Worm (Caenorhabditis elegans): ENCODE measurements around the gene dhhc-14.

The dhhc-14 gene

ce11 chrX:8570997-8571517 lies 19.0 kb downstream of the dhhc-14 start, which contains the start of gene jmjd-3.1:
Gene jmjd-3.1, plus strand, starts transcription at chrX:8571047.
- TF ChIP-seq ZK337.2 (GFP tag; IDR thresholded peaks at IDR 0.05) (no peak), unc-62 (GFP tag; optimal IDR thresholded peaks at IDR 0.05 in 1 of 2) (peak in 1 of 2 experiments; percentile 69), unc-62 (tag; optimal IDR thresholded peaks at IDR 0.05) (no peak), lin-39 (tag; optimal IDR thresholded peaks at IDR 0.05) (no peak)

- TF ChIP-seq aha-1 (tag) (peak; percentile 22), T20F7.1 (GFP tag; optimal IDR thresholded peaks at IDR 0.05) (no peak)
Measured at ce11 chrX:8580217-8580616, 28.1 kb downstream of the dhhc-14 start, which contains the start of gene F18E9.4. Gene F18E9.4, plus strand, starts transcription at chrX:8580517.

ce11 chrX:8581447-8581846 lies 29.4 kb downstream of the dhhc-14 start, which contains the start of gene F18E9.8:
Gene F18E9.8, minus strand, starts transcription at chrX:8581547.
- no peak for TF ChIP-seq lin-15B (tag; optimal IDR thresholded peaks at IDR 0.05)
- no peak for TF ChIP-seq ceh-44 (GFP tag; IDR thresholded peaks at IDR 0.05)
- TF ChIP-seq ceh-20 (GFP tag; IDR thresholded peaks at IDR 0.05), result no peak
- no peak for TF ChIP-seq ztf-7 (tag; optimal IDR thresholded peaks at IDR 0.05)
- no peak for TF ChIP-seq zfp-2 (tag; optimal IDR thresholded peaks at IDR 0.05)
- TF ChIP-seq ceh-62 (tag; optimal IDR thresholded peaks at IDR 0.05), result no peak
- no peak for TF ChIP-seq nhr-77 (tag; optimal IDR thresholded peaks at IDR 0.05)

ce11 chrX:8582767-8583360 lies 30.8 kb downstream of the dhhc-14 start:
- TF ChIP-seq nhr-28 (tag; optimal IDR thresholded peaks at IDR 0.05) (peak; percentile 9), nhr-11 (tag; optimal IDR thresholded peaks at IDR 0.05) (peak; percentile 36), zip-11 (GFP tag; IDR thresholded peaks at IDR 0.05) (no peak)

ce11 chrX:8584825-8585384 lies 32.8 kb downstream of the dhhc-14 start:
- TF ChIP-seq madf-9 (GFP tag; conservative IDR thresholded peaks at IDR 0.05), result no peak
- TF ChIP-seq rbr-2 (tag; optimal IDR thresholded peaks at IDR 0.05), result no peak
- no peak for TF ChIP-seq duxl-1 (tag; optimal IDR thresholded peaks at IDR 0.05; ENCODE audit: poor library complexity)
- TF ChIP-seq mdl-1 (tag; optimal IDR thresholded peaks at IDR 0.05), result no peak
- TF ChIP-seq madf-5 (GFP tag; IDR thresholded peaks at IDR 0.05), result no peak
- no peak for TF ChIP-seq mep-1 (tag; optimal IDR thresholded peaks at IDR 0.05)
- TF ChIP-seq vab-7 (GFP tag; IDR thresholded peaks at IDR 0.05), result no peak
- no peak for TF ChIP-seq aly-2 (tag; optimal IDR thresholded peaks at IDR 0.05)
- no peak for TF ChIP-seq snpc-4 (tag; optimal IDR thresholded peaks at IDR 0.05)
- no peak for TF ChIP-seq T26A8.4 (GFP tag; IDR thresholded peaks at IDR 0.05)
- TF ChIP-seq dmd-9 (GFP tag; IDR thresholded peaks at IDR 0.05), result no peak

ce11 chrX:8585837-8586236 lies 33.8 kb downstream of the dhhc-14 start, which contains the start of gene F18E9.3:
Gene F18E9.3, plus strand, starts transcription at chrX:8586147.
- TF ChIP-seq gei-8 (GFP tag; optimal IDR thresholded peaks at IDR 0.05) (no peak), aha-1 (tag) (peak; percentile 96), hlh-30 (tag; optimal IDR thresholded peaks at IDR 0.05; ENCODE audit: insufficient read depth) (peak; percentile 15), php-3 (GFP tag; IDR thresholded peaks at IDR 0.05) (no peak)

ce11 chrX:8592881-8593280 lies 40.8 kb downstream of the dhhc-14 start, which contains the start of gene nlp-7:
Gene nlp-7, plus strand, starts transcription at chrX:8593181.
- TF ChIP-seq ZK546.5 (tag; optimal IDR thresholded peaks at IDR 0.05), result no peak
- TF ChIP-seq nhr-11 (tag; optimal IDR thresholded peaks at IDR 0.05), result no peak
- no peak for TF ChIP-seq mdl-1 (tag; optimal IDR thresholded peaks at IDR 0.05)
- no peak for TF ChIP-seq nhr-42 (GFP tag; IDR thresholded peaks at IDR 0.05)
- no peak for TF ChIP-seq ceh-20 (GFP tag; IDR thresholded peaks at IDR 0.05)
- TF ChIP-seq spr-1 (tag; optimal IDR thresholded peaks at IDR 0.05), result no peak
- TF ChIP-seq ceh-44 (GFP tag; IDR thresholded peaks at IDR 0.05), result no peak
- no peak for TF ChIP-seq dmd-9 (GFP tag; IDR thresholded peaks at IDR 0.05)
- no peak for TF ChIP-seq ztf-11 (tag; optimal IDR thresholded peaks at IDR 0.05)
- TF ChIP-seq sdz-12 (GFP tag; optimal IDR thresholded peaks at IDR 0.05), result no peak
- no peak for TF ChIP-seq saeg-2 (GFP tag; IDR thresholded peaks at IDR 0.05)
- no peak for TF ChIP-seq daf-12 (tag; optimal IDR thresholded peaks at IDR 0.05)
